Worm (Caenorhabditis elegans) whole organism, L2 larva: ENCODE results near the gene fat-3.

Experiments
- R02D3.7 ChIP-seq: fragments of 150-350 bp; optimal IDR thresholded peaks from 2 replicates; lab custom pipeline; 2014; ENCODE audit warnings: missing biosample characterization, missing genetic modification characterization
- ceh-16 ChIP-seq: fragments of 150-350 bp; optimal IDR thresholded peaks from 2 replicates; lab custom pipeline; 2014; ENCODE audit warnings: missing biosample characterization, missing genetic modification characterization
- fos-1 ChIP-seq: fragments of 150-350 bp; optimal IDR thresholded peaks from 2 replicates; lab custom pipeline; 2014; ENCODE audit warnings: missing biosample characterization, missing genetic modification characterization

DNA sequence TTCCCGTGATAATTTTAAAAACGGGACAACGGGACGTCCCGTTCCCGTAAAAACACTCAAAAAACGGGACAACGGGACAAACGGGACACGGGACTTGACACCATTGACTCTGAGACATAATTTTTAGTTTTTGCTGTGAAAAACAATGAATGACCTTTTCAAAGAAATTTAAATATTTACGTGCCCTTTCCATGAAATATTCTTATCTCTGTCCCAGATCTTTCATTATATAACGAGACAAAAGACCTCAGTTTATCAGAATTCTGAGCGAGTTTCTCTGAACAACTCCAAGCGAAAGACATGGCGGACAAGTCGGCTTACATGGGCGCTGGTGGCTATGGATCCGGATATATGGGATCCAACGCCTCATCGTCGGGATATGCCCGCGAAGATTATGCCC lies 40.9 kb downstream of the fat-3 start, which contains the start of gene nspd-2:
- no peak for TF ChIP-seq ceh-16 (tag; lab: Kevin White, UChicago)
- no peak for TF ChIP-seq fos-1 (tag; lab: Kevin White, UChicago)
- TF ChIP-seq R02D3.7 (tag; lab: Kevin White, UChicago) = no peak
